Fruit fly (Drosophila melanogaster): ENCODE measurements around the gene CG5346.

CG5346 gene

dm6 chr3R:22522859-22523258 is 5.6 kb downstream of the CG5346 start:
- TF ChIP-seq lola (GFP tag; optimal IDR thresholded peaks at IDR 0.05) (no peak), Rel (GFP tag; optimal IDR thresholded peaks at IDR 0.05) (no peak), Rel (tag; optimal IDR thresholded peaks at IDR 0.05) (peak; percentile 44), h (GFP tag; optimal IDR thresholded peaks at IDR 0.05) (peak; percentile 13), N (GFP tag; optimal IDR thresholded peaks at IDR 0.05) (no peak), Hr83 (GFP tag; optimal IDR thresholded peaks at IDR 0.05; ENCODE audit: poor library complexity, severe bottlenecking) (peak; percentile 9), Vsx2 (GFP tag; optimal IDR thresholded peaks at IDR 0.05; ENCODE audit: partially characterized antibody) (peak; percentile 17)

dm6 chr3R:22522042-22522441 is 6.4 kb downstream of the CG5346 start:
- TF ChIP-seq h (GFP tag; optimal IDR thresholded peaks at IDR 0.05) (no peak), tai (GFP tag; optimal IDR thresholded peaks at IDR 0.05) (no peak), br (GFP tag; optimal IDR thresholded peaks at IDR 0.05) (no peak), sv (GFP tag; optimal IDR thresholded peaks at IDR 0.05) (no peak), brk (GFP tag; optimal IDR thresholded peaks at IDR 0.05) (no peak), sage (GFP tag; optimal IDR thresholded peaks at IDR 0.05) (no peak), jim (GFP tag; optimal IDR thresholded peaks at IDR 0.05) (no peak), usp (GFP tag; optimal IDR thresholded peaks at IDR 0.05) (no peak), woc (GFP tag; optimal IDR thresholded peaks at IDR 0.05) (no peak), GATAd (GFP tag; optimal IDR thresholded peaks at IDR 0.05) (no peak)

- TF ChIP-seq Rel (GFP tag; optimal IDR thresholded peaks at IDR 0.05) (no peak), Rel (tag; optimal IDR thresholded peaks at IDR 0.05) (no peak), Dif (GFP tag; optimal IDR thresholded peaks at IDR 0.05; ENCODE audit: partially characterized antibody) (no peak), foxo (GFP tag; optimal IDR thresholded peaks at IDR 0.05) (no peak), GATAd (GFP tag; optimal IDR thresholded peaks at IDR 0.05) (no peak), Myc (optimal IDR thresholded peaks at IDR 0.05) (no peak), Dfd (GFP tag; optimal IDR thresholded peaks at IDR 0.05) (no peak), HLH106 (tag; optimal IDR thresholded peaks at IDR 0.05) (no peak), ey (GFP tag; optimal IDR thresholded peaks at IDR 0.05) (no peak), sage (GFP tag; optimal IDR thresholded peaks at IDR 0.05) (no peak), Vsx2 (GFP tag; optimal IDR thresholded peaks at IDR 0.05; ENCODE audit: partially characterized antibody) (no peak), woc (GFP tag; optimal IDR thresholded peaks at IDR 0.05) (no peak), Hnf4 (GFP tag; optimal IDR thresholded peaks at IDR 0.05) (no peak), h (GFP tag; optimal IDR thresholded peaks at IDR 0.05) (no peak), dsf (GFP tag; optimal IDR thresholded peaks at IDR 0.05; ENCODE audit: borderline replicate concordance) (no peak), Hr78 (GFP tag; optimal IDR thresholded peaks at IDR 0.05) (no peak), br (GFP tag; optimal IDR thresholded peaks at IDR 0.05) (no peak)
These were observed 8.0 kb downstream of the CG5346 start for dm6 chr3R:22520481-22520880.

dm6 chr3R:22518760-22519159 is 9.7 kb downstream of the CG5346 start:
- no peak for TF ChIP-seq Hr83 (GFP tag; optimal IDR thresholded peaks at IDR 0.05; ENCODE audit: poor library complexity, severe bottlenecking)
- TF ChIP-seq fru (GFP tag; optimal IDR thresholded peaks at IDR 0.05) = no peak
- TF ChIP-seq N (GFP tag; optimal IDR thresholded peaks at IDR 0.05) = no peak
- no peak for TF ChIP-seq HLH106 (tag; optimal IDR thresholded peaks at IDR 0.05)
- no peak for TF ChIP-seq psq (GFP tag; optimal IDR thresholded peaks at IDR 0.05)
- no peak for TF ChIP-seq dsf (GFP tag; optimal IDR thresholded peaks at IDR 0.05; ENCODE audit: borderline replicate concordance)
- no peak for TF ChIP-seq CG32264 (GFP tag; optimal IDR thresholded peaks at IDR 0.05)
- TF ChIP-seq brk (GFP tag; optimal IDR thresholded peaks at IDR 0.05) = no peak
- no peak for TF ChIP-seq ey (GFP tag; optimal IDR thresholded peaks at IDR 0.05)
- TF ChIP-seq br (GFP tag; optimal IDR thresholded peaks at IDR 0.05) = no peak
- TF ChIP-seq Jra (GFP tag; optimal IDR thresholded peaks at IDR 0.05) = no peak
- TF ChIP-seq CrebA (GFP tag; optimal IDR thresholded peaks at IDR 0.05; ENCODE audit: borderline replicate concordance) = no peak
- no peak for TF ChIP-seq OdsH (GFP tag; optimal IDR thresholded peaks at IDR 0.05)
- no peak for TF ChIP-seq Abd-B (GFP tag; optimal IDR thresholded peaks at IDR 0.05)
- no peak for TF ChIP-seq sage (GFP tag; optimal IDR thresholded peaks at IDR 0.05)
- no peak for TF ChIP-seq Vsx2 (GFP tag; optimal IDR thresholded peaks at IDR 0.05; ENCODE audit: partially characterized antibody)
- TF ChIP-seq usp (GFP tag; optimal IDR thresholded peaks at IDR 0.05) = no peak
- TF ChIP-seq Hr78 (GFP tag; optimal IDR thresholded peaks at IDR 0.05) = no peak
- TF ChIP-seq rgr (GFP tag; optimal IDR thresholded peaks at IDR 0.05) = no peak
- no peak for TF ChIP-seq sv (GFP tag; optimal IDR thresholded peaks at IDR 0.05)

- TF ChIP-seq Myc (optimal IDR thresholded peaks at IDR 0.05) = no peak
- no peak for TF ChIP-seq CG9705 (GFP tag; optimal IDR thresholded peaks at IDR 0.05)
- no peak for TF ChIP-seq Abd-B (GFP tag; optimal IDR thresholded peaks at IDR 0.05)
- TF ChIP-seq Hnf4 (GFP tag; optimal IDR thresholded peaks at IDR 0.05) = peak; percentile 8
- TF ChIP-seq woc (GFP tag; optimal IDR thresholded peaks at IDR 0.05) = no peak
- TF ChIP-seq OdsH (GFP tag; optimal IDR thresholded peaks at IDR 0.05) = peak; percentile 53
- no peak for TF ChIP-seq dsf (GFP tag; optimal IDR thresholded peaks at IDR 0.05; ENCODE audit: borderline replicate concordance)
- TF ChIP-seq pan (optimal IDR thresholded peaks at IDR 0.05) = no peak
- no peak for TF ChIP-seq lola (GFP tag; optimal IDR thresholded peaks at IDR 0.05)
- TF ChIP-seq Dfd (GFP tag; optimal IDR thresholded peaks at IDR 0.05) = no peak
- peak; percentile 33 for TF ChIP-seq h (GFP tag; optimal IDR thresholded peaks at IDR 0.05)
- TF ChIP-seq Jra (GFP tag; optimal IDR thresholded peaks at IDR 0.05) = no peak
- no peak for TF ChIP-seq sage (GFP tag; optimal IDR thresholded peaks at IDR 0.05)
- no peak for TF ChIP-seq Dif (GFP tag; optimal IDR thresholded peaks at IDR 0.05; ENCODE audit: partially characterized antibody)
- no peak for TF ChIP-seq psq (GFP tag; optimal IDR thresholded peaks at IDR 0.05)
- TF ChIP-seq foxo (GFP tag; optimal IDR thresholded peaks at IDR 0.05) = peak in 1 of 2 experiments; percentile 31
- peak; percentile 60 for TF ChIP-seq br (GFP tag; optimal IDR thresholded peaks at IDR 0.05)
- peak; percentile 71 for TF ChIP-seq Hr83 (GFP tag; optimal IDR thresholded peaks at IDR 0.05; ENCODE audit: poor library complexity, severe bottlenecking)
- no peak for TF ChIP-seq Vsx2 (GFP tag; optimal IDR thresholded peaks at IDR 0.05; ENCODE audit: partially characterized antibody)
- no peak for TF ChIP-seq CG32264 (GFP tag; optimal IDR thresholded peaks at IDR 0.05)
- TF ChIP-seq HLH106 (tag; optimal IDR thresholded peaks at IDR 0.05) = no peak
- no peak for TF ChIP-seq dmrt93B (GFP tag; optimal IDR thresholded peaks at IDR 0.05)
- no peak for TF ChIP-seq dl (GFP tag; optimal IDR thresholded peaks at IDR 0.05; ENCODE audit: insufficient read depth in 1 of 2, partially characterized antibody in 2 of 2)
- TF ChIP-seq Sp1 (GFP tag; optimal IDR thresholded peaks at IDR 0.05) = peak; percentile 53
- peak; percentile 9 for TF ChIP-seq GATAd (GFP tag; optimal IDR thresholded peaks at IDR 0.05)
These were observed 10.2 kb downstream of the CG5346 start for dm6 chr3R:22518285-22518684.

Data from whole organism, wandering third instar larva.